Worm (Caenorhabditis elegans): ENCODE measurements around the gene W06E11.1.
"Not testable (repeated sequence)": the region's sequence is repeated elsewhere in the genome, so short reads cannot be mapped to it uniquely, and the experiment has no call there.

W06E11.1 gene

DNA sequence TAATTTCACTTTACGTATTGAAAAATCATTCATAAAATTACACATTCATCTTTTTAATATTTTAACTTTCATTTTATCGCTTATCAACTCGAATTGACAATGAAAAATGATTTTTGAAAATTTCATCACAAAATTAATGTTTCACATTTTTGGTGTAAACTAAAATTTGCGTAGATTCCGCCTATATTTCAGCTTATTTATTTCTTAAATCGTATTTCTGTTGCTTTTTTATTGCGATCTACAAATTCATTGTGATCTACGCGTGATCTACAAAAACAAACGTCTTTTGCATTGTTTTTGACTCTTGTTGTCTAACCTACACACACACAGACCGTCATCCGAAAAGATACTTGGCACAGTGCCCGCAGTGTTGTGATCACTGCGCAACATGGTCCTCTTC is 46.2 kb downstream of the W06E11.1 start:
- no peak for TF ChIP-seq T22C8.4 (GFP tag; IDR thresholded peaks at IDR 0.05)
- no peak for TF ChIP-seq ref-1 (GFP tag; conservative IDR thresholded peaks at IDR 0.05)
- no peak for TF ChIP-seq klf-2 (GFP tag; conservative IDR thresholded peaks at IDR 0.05)

ce11 chrIII:688869-689268 is 47.0 kb downstream of the W06E11.1 start, which contains the start of gene elf-1:
elf-1 (plus strand) TSS chrIII:689169.
- TF ChIP-seq cog-1 (tag; optimal IDR thresholded peaks at IDR 0.05); ztf-29 (GFP tag; IDR thresholded peaks at IDR 0.05); med-1 (GFP tag; optimal IDR thresholded peaks at IDR 0.05; ENCODE audit: insufficient read depth): not testable (repeated sequence)

DNA sequence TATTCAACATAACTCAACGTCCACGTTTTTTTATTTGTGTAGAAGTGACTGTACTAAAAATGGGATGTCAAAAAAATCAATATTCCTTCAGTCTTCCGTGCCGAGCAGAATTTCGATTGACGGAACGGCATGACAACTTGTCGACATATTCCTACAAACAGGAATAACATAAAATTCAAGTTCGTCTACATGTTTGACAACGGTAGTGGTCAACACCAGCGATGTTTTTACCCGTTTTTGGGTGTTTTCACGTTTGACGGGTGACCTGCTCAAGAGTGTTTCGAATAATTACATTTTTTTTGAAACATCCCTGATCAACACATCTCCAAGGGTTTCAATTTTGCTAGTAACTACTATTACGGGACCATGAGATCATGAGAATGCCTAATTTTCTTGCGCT is 50.1 kb downstream of the W06E11.1 start, which contains the start of gene W02B3.7:
Gene W02B3.7, minus strand, starts transcription at position 101 of the 400 bp plus-strand sequence.
- no peak for TF ChIP-seq ref-1 (GFP tag; conservative IDR thresholded peaks at IDR 0.05)
- no peak for TF ChIP-seq ztf-29 (GFP tag; IDR thresholded peaks at IDR 0.05)
- no peak for TF ChIP-seq cog-1 (tag; optimal IDR thresholded peaks at IDR 0.05)
- TF ChIP-seq med-1 (GFP tag; optimal IDR thresholded peaks at IDR 0.05; ENCODE audit: insufficient read depth), result no peak
- TF ChIP-seq klf-2 (GFP tag; conservative IDR thresholded peaks at IDR 0.05), result no peak
- no peak for TF ChIP-seq flt-1 (GFP tag; IDR thresholded peaks at IDR 0.05)
- no peak for TF ChIP-seq ztf-23 (GFP tag; IDR thresholded peaks at IDR 0.05)
- TF ChIP-seq T22C8.4 (GFP tag; IDR thresholded peaks at IDR 0.05), result no peak
- TF ChIP-seq tab-1 (GFP tag; IDR thresholded peaks at IDR 0.05), result no peak

Data from whole organism, midembryonic.